Worm (Caenorhabditis elegans) whole organism, L2 larva: ENCODE measurements around the gene C56G2.9.

Experiments
- C34F6.9 ChIP-seq: fragments of 150-350 bp; optimal IDR thresholded peaks from 2 replicates; lab custom pipeline; 2014; ENCODE audit warnings: missing biosample characterization, missing genetic modification characterization
- F13H6.1 ChIP-seq: sonication (generic microtip); optimal IDR thresholded peaks from 2 replicates; lab custom pipeline; 2016; ENCODE audit warnings: missing genetic modification characterization, missing compliant biosample characterization
- R02D3.7 ChIP-seq: fragments of 150-350 bp; optimal IDR thresholded peaks from 2 replicates; lab custom pipeline; 2014; ENCODE audit warnings: missing biosample characterization, missing genetic modification characterization
- Y55F3AM.14 ChIP-seq: fragments of 200-800 bp; sonication (Bioruptor generic); optimal IDR thresholded peaks from 2 replicates; lab custom pipeline; 2018; ENCODE audit warnings: mild to moderate bottlenecking, missing genetic modification characterization, missing compliant biosample characterization
- ZK546.5 ChIP-seq: sonication (generic microtip); optimal IDR thresholded peaks from 2 replicates; lab custom pipeline; 2017; ENCODE audit warnings: missing biosample characterization, missing genetic modification characterization
- alr-1 ChIP-seq: fragments of 150-350 bp; optimal IDR thresholded peaks from 2 replicates; lab custom pipeline; 2014; ENCODE audit warnings: missing biosample characterization, missing genetic modification characterization
- aly-2 ChIP-seq: fragments of 150-350 bp; optimal IDR thresholded peaks from 2 replicates; lab custom pipeline; 2014; ENCODE audit warnings: missing biosample characterization, missing genetic modification characterization
- blmp-1 ChIP-seq: sonication (generic microtip); optimal IDR thresholded peaks from 2 replicates; lab custom pipeline; 2017; ENCODE audit warnings: missing genetic modification characterization, mild to moderate bottlenecking, missing compliant biosample characterization, antibody characterized with exemption, moderate library complexity; ENCODE audit not compliant: insufficient read depth
- ceh-16 ChIP-seq: fragments of 150-350 bp; optimal IDR thresholded peaks from 2 replicates; lab custom pipeline; 2014; ENCODE audit warnings: missing biosample characterization, missing genetic modification characterization
- ceh-82 ChIP-seq: fragments of 150-350 bp; optimal IDR thresholded peaks from 2 replicates; lab custom pipeline; 2014; ENCODE audit warnings: missing biosample characterization, missing genetic modification characterization
- dmd-4 ChIP-seq: sonication (generic microtip); optimal IDR thresholded peaks from 2 replicates; lab custom pipeline; 2017; ENCODE audit warnings: missing biosample characterization, missing genetic modification characterization
- egl-27 ChIP-seq: sonication (generic microtip); optimal IDR thresholded peaks from 3 replicates; lab custom pipeline; 2017; ENCODE audit warnings: missing biosample characterization, missing genetic modification reagents, missing genetic modification characterization
- elt-1 ChIP-seq: fragments of 150-350 bp; optimal IDR thresholded peaks from 2 replicates; lab custom pipeline; 2014; ENCODE audit warnings: missing biosample characterization, missing genetic modification characterization
- fos-1 ChIP-seq: fragments of 150-350 bp; optimal IDR thresholded peaks from 2 replicates; lab custom pipeline; 2014; ENCODE audit warnings: missing biosample characterization, missing genetic modification characterization
- gmeb-1 ChIP-seq: fragments of 150-350 bp; optimal IDR thresholded peaks from 2 replicates; lab custom pipeline; 2014; ENCODE audit warnings: missing biosample characterization, missing genetic modification characterization
- lin-39 ChIP-seq: fragments of 150-350 bp; optimal IDR thresholded peaks from 2 replicates; lab custom pipeline; 2014; ENCODE audit warnings: missing biosample characterization, missing genetic modification reagents, missing genetic modification characterization
- lsy-2 ChIP-seq, 2 experiments: fragments of 150-350 bp in 1 of 2; sonication (generic microtip) in 1 of 2; optimal IDR thresholded peaks; 2 replicates each; lab custom pipeline; 2014 to 2017; ENCODE audit warnings: missing biosample characterization in 2 of 2, missing genetic modification characterization in 2 of 2
- mab-5 ChIP-seq: fragments of 150-350 bp; optimal IDR thresholded peaks from 2 replicates; lab custom pipeline; 2014; ENCODE audit warnings: missing biosample characterization, missing genetic modification characterization
- mbf-1 ChIP-seq: sonication (generic microtip); optimal IDR thresholded peaks from 2 replicates; lab custom pipeline; 2017; ENCODE audit warnings: missing biosample characterization, missing genetic modification characterization
- mdl-1 ChIP-seq, 2 experiments: fragments of 150-350 bp in 1 of 2; sonication (generic microtip) in 1 of 2; optimal IDR thresholded peaks; 2 replicates each; lab custom pipeline; 2017; ENCODE audit warnings: missing biosample characterization in 2 of 2, missing genetic modification characterization in 2 of 2
- nhr-10 ChIP-seq: sonication (generic microtip); optimal IDR thresholded peaks from 2 replicates; lab custom pipeline; 2017; ENCODE audit warnings: missing biosample characterization, missing genetic modification characterization
- nhr-11 ChIP-seq: fragments of 150-350 bp; optimal IDR thresholded peaks from 2 replicates; lab custom pipeline; 2014; ENCODE audit warnings: missing biosample characterization, missing genetic modification characterization
- nhr-12 ChIP-seq: fragments of 150-350 bp; optimal IDR thresholded peaks from 2 replicates; lab custom pipeline; 2014; ENCODE audit warnings: missing biosample characterization, missing genetic modification characterization
- nhr-129 ChIP-seq: fragments of 150-350 bp; optimal IDR thresholded peaks from 2 replicates; lab custom pipeline; 2014; ENCODE audit warnings: missing biosample characterization, missing genetic modification characterization
- nhr-21 ChIP-seq: fragments of 150-350 bp; optimal IDR thresholded peaks from 2 replicates; lab custom pipeline; 2014; ENCODE audit warnings: missing biosample characterization, missing genetic modification characterization
- nhr-23 ChIP-seq: fragments of 150-350 bp; optimal IDR thresholded peaks from 2 replicates; lab custom pipeline; 2014; ENCODE audit warnings: missing biosample characterization, missing genetic modification reagents, missing genetic modification characterization
- nhr-237 ChIP-seq: fragments of 150-350 bp; optimal IDR thresholded peaks from 2 replicates; lab custom pipeline; 2014; ENCODE audit warnings: missing biosample characterization, missing genetic modification characterization
- nhr-25 ChIP-seq: fragments of 150-350 bp; sonication (generic microtip); optimal IDR thresholded peaks from 3 replicates; lab custom pipeline; 2014; ENCODE audit warnings: missing biosample characterization, missing genetic modification characterization
- nhr-6 ChIP-seq: fragments of 150-350 bp; optimal IDR thresholded peaks from 2 replicates; lab custom pipeline; 2014; ENCODE audit warnings: missing biosample characterization, missing genetic modification characterization
- nhr-77 ChIP-seq: fragments of 150-350 bp; optimal IDR thresholded peaks from 2 replicates; lab custom pipeline; 2014; ENCODE audit warnings: missing biosample characterization, missing genetic modification characterization
- peb-1 ChIP-seq: fragments of 150-350 bp; optimal IDR thresholded peaks from 2 replicates; lab custom pipeline; 2014; ENCODE audit warnings: missing biosample characterization, missing genetic modification characterization
- sem-4 ChIP-seq: fragments of 150-350 bp; optimal IDR thresholded peaks from 2 replicates; lab custom pipeline; 2014; ENCODE audit warnings: missing biosample characterization, missing genetic modification reagents, missing genetic modification characterization
- skn-1 ChIP-seq: sonication (generic microtip); optimal IDR thresholded peaks from 2 replicates; lab custom pipeline; 2017; ENCODE audit warnings: missing biosample characterization, missing genetic modification characterization
- sma-3 ChIP-seq: sonication (generic microtip); optimal IDR thresholded peaks from 2 replicates; lab custom pipeline; 2016; ENCODE audit warnings: missing genetic modification reagents, missing genetic modification characterization, missing compliant biosample characterization
- sma-9 ChIP-seq, 2 experiments: fragments of 150-350 bp in 1 of 2; sonication (generic microtip) in 1 of 2; optimal IDR thresholded peaks; 2 replicates each; lab custom pipeline; 2014 to 2016; ENCODE audit warnings: missing genetic modification characterization in 2 of 2, mild to moderate bottlenecking in 1 of 2, missing biosample characterization in 1 of 2, missing compliant biosample characterization in 1 of 2, missing genetic modification reagents in 1 of 2, moderate library complexity in 1 of 2
- snpc-4 ChIP-seq: fragments of 150-350 bp; optimal IDR thresholded peaks from 2 replicates; lab custom pipeline; 2014; ENCODE audit warnings: missing biosample characterization, missing genetic modification characterization
- unc-39 ChIP-seq: fragments of 150-350 bp; optimal IDR thresholded peaks from 2 replicates; lab custom pipeline; 2014; ENCODE audit warnings: missing biosample characterization, missing genetic modification characterization
- unc-55 ChIP-seq: fragments of 150-350 bp; sonication (generic microtip); optimal IDR thresholded peaks from 3 replicates; lab custom pipeline; 2014; ENCODE audit warnings: missing biosample characterization, missing genetic modification reagents, missing genetic modification characterization
- unc-62 ChIP-seq: fragments of 150-350 bp; optimal IDR thresholded peaks from 2 replicates; lab custom pipeline; 2014; ENCODE audit warnings: missing biosample characterization, missing genetic modification reagents, missing genetic modification characterization
- zag-1 ChIP-seq: fragments of 150-350 bp; optimal IDR thresholded peaks from 2 replicates; lab custom pipeline; 2014; ENCODE audit warnings: missing biosample characterization, missing genetic modification characterization
- ztf-11 ChIP-seq: sonication (generic microtip); optimal IDR thresholded peaks from 2 replicates; lab custom pipeline; 2017; ENCODE audit warnings: missing biosample characterization, missing genetic modification characterization
- ztf-4 ChIP-seq: fragments of 150-350 bp; optimal IDR thresholded peaks from 2 replicates; lab custom pipeline; 2014; ENCODE audit warnings: missing biosample characterization, missing genetic modification characterization

The C56G2.9 gene

ce11 chrIII:6361560-6361959 lies 18.4 kb upstream of the C56G2.9 start (continued):
- no peak for TF ChIP-seq R02D3.7 (tag; lab: Kevin White, UChicago)
- TF ChIP-seq dmd-4 (tag; lab: Kevin White, UChicago): no peak
- TF ChIP-seq zag-1 (tag; lab: Kevin White, UChicago): no peak
- no peak for TF ChIP-seq ceh-82
- TF ChIP-seq blmp-1 (tag; lab: Kevin White, UChicago): no peak
- TF ChIP-seq gmeb-1 (tag; lab: Kevin White, UChicago): peak; percentile 29
- TF ChIP-seq nhr-10 (tag; lab: Kevin White, UChicago): no peak
- TF ChIP-seq nhr-23 (tag; lab: Kevin White, UChicago): no peak

- no peak for TF ChIP-seq nhr-23 (tag; lab: Kevin White, UChicago)
- TF ChIP-seq ztf-4 (tag; lab: Kevin White, UChicago): no peak
- no peak for TF ChIP-seq dmd-4 (tag; lab: Kevin White, UChicago)
- no peak for TF ChIP-seq unc-39
- no peak for TF ChIP-seq nhr-12 (tag; lab: Kevin White, UChicago)
- TF ChIP-seq skn-1 (tag; lab: Kevin White, UChicago): no peak
- no peak for TF ChIP-seq peb-1 (tag; lab: Kevin White, UChicago)
- no peak for TF ChIP-seq mbf-1
- TF ChIP-seq blmp-1 (tag; lab: Kevin White, UChicago): peak; percentile 89
- TF ChIP-seq sma-3: peak; percentile 16
- no peak for TF ChIP-seq lin-39
- TF ChIP-seq ztf-11: no peak
- no peak for TF ChIP-seq fos-1 (tag; lab: Kevin White, UChicago)
- TF ChIP-seq mab-5 (tag; lab: Kevin White, UChicago): no peak
- TF ChIP-seq nhr-129: peak; percentile 73
- TF ChIP-seq ZK546.5 (tag; lab: Kevin White, UChicago): no peak
- no peak for TF ChIP-seq Y55F3AM.14
- peak; percentile 42 for TF ChIP-seq nhr-25 (tag; lab: Kevin White, UChicago)
- no peak for TF ChIP-seq C34F6.9 (tag; lab: Kevin White, UChicago)
- no peak for TF ChIP-seq nhr-11 (tag; lab: Kevin White, UChicago)
- no peak for TF ChIP-seq zag-1 (tag; lab: Kevin White, UChicago)
- peak in 1 of 2 experiments; percentile 24 for TF ChIP-seq mdl-1 (tag; optimal IDR thresholded peaks at IDR 0.05; lab: Kevin White, UChicago)
- TF ChIP-seq nhr-6 (tag; lab: Kevin White, UChicago): no peak
- peak; percentile 24 for TF ChIP-seq egl-27 (tag; lab: Kevin White, UChicago)
- peak; percentile 41 for TF ChIP-seq nhr-21 (tag; lab: Kevin White, UChicago)
- no peak for TF ChIP-seq F13H6.1 (tag; lab: Kevin White, UChicago)
- TF ChIP-seq sma-9 (GFP tag; optimal IDR thresholded peaks at IDR 0.05; lab: Kevin White, UChicago): peak; percentile 73
- TF ChIP-seq sma-9 (tag; optimal IDR thresholded peaks at IDR 0.05; lab: Kevin White, UChicago): no peak
- TF ChIP-seq alr-1 (tag; lab: Kevin White, UChicago): no peak
- TF ChIP-seq lsy-2 (tag; optimal IDR thresholded peaks at IDR 0.05; lab: Kevin White, UChicago): peak in 1 of 2 experiments; percentile 35
These were observed 17.7 kb upstream of the C56G2.9 start for ce11 chrIII:6360825-6361224.

- TF ChIP-seq elt-1 (tag; lab: Kevin White, UChicago) (no peak), Y55F3AM.14 (no peak), mab-5 (tag; lab: Kevin White, UChicago) (peak; percentile 8), blmp-1 (tag; lab: Kevin White, UChicago) (peak; percentile 31), ZK546.5 (tag; lab: Kevin White, UChicago) (no peak), sma-9 (GFP tag; optimal IDR thresholded peaks at IDR 0.05; lab: Kevin White, UChicago) (peak; percentile 83), sma-9 (tag; optimal IDR thresholded peaks at IDR 0.05; lab: Kevin White, UChicago) (no peak), nhr-237 (tag; lab: Kevin White, UChicago) (no peak), sem-4 (tag; lab: Kevin White, UChicago) (peak; percentile 50), ztf-11 (no peak), nhr-21 (tag; lab: Kevin White, UChicago) (no peak), aly-2 (no peak), nhr-11 (tag; lab: Kevin White, UChicago) (no peak), nhr-25 (tag; lab: Kevin White, UChicago) (peak; percentile 34), nhr-77 (tag; lab: Kevin White, UChicago) (no peak), ceh-16 (no peak), nhr-23 (tag; lab: Kevin White, UChicago) (no peak), F13H6.1 (tag; lab: Kevin White, UChicago) (peak; percentile 30), gmeb-1 (tag; lab: Kevin White, UChicago) (no peak), mdl-1 (tag; optimal IDR thresholded peaks at IDR 0.05; lab: Kevin White, UChicago) (peak in 1 of 2 experiments; percentile 1), unc-62 (no peak), snpc-4 (tag; lab: Kevin White, UChicago) (no peak), zag-1 (tag; lab: Kevin White, UChicago) (no peak), nhr-12 (tag; lab: Kevin White, UChicago) (no peak), unc-55 (GFP tag; lab: Kevin White, UChicago) (no peak), nhr-10 (tag; lab: Kevin White, UChicago) (no peak), nhr-6 (tag; lab: Kevin White, UChicago) (no peak), nhr-129 (peak; percentile 74), C34F6.9 (tag; lab: Kevin White, UChicago) (peak; percentile 47), lsy-2 (tag; optimal IDR thresholded peaks at IDR 0.05; lab: Kevin White, UChicago) (peak in 1 of 2 experiments; percentile 23), mbf-1 (no peak), alr-1 (tag; lab: Kevin White, UChicago) (no peak)
These were observed 17.0 kb upstream of the C56G2.9 start for ce11 chrIII:6360114-6360513.
